Fruit fly (Drosophila melanogaster) whole organism, embryonic: Measurements from ENCODE around the gene CG33772.

Source experiments
- CG13123 ChIP-seq: fragments of 200-800 bp; sonication (Bioruptor generic); optimal IDR thresholded peaks from 2 replicates; lab custom pipeline; 2016; ENCODE audit warnings: missing biosample characterization, missing genetic modification characterization
- Eip74EF ChIP-seq, 2 experiments: fragments of 200-800 bp in 1 of 2; fragments of >200 bp in 1 of 2; sonication (Bioruptor generic) in 1 of 2; optimal IDR thresholded peaks; 2 replicates each; lab custom pipeline; 2017 to 2019; ENCODE audit warnings: missing biosample characterization in 2 of 2, missing genetic modification characterization in 2 of 2, mild to moderate bottlenecking in 1 of 2, moderate library complexity in 1 of 2
- HmgD ChIP-seq: fragments of 200-800 bp; sonication (Bioruptor generic); optimal IDR thresholded peaks from 3 replicates; lab custom pipeline; 2016; ENCODE audit warnings: missing biosample characterization, missing genetic modification characterization
- YL-1 ChIP-seq: fragments of 200-800 bp; sonication (Bioruptor generic); optimal IDR thresholded peaks from 3 replicates; lab custom pipeline; 2017; ENCODE audit warnings: missing biosample characterization, mild to moderate bottlenecking, missing genetic modification characterization
- cato ChIP-seq: fragments of 200-800 bp; sonication (Bioruptor generic); optimal IDR thresholded peaks from 2 replicates; lab custom pipeline; 2016; ENCODE audit warnings: missing biosample characterization, missing genetic modification characterization, borderline replicate concordance
- ro ChIP-seq: fragments of 200-800 bp; sonication (Bioruptor generic); IDR thresholded peaks from 2 replicates; pipeline ENCODE4 v1.3.6; 2022; ENCODE audit warnings: missing biosample characterization, missing genetic modification characterization
- zen2 ChIP-seq: fragments of 200-800 bp; sonication (Bioruptor generic); IDR thresholded peaks from 3 replicates; pipeline ENCODE4 v1.3.6; 2022; ENCODE audit warnings: missing biosample characterization, missing genetic modification characterization; ENCODE audit not compliant: partially characterized antibody

dm6 chr3L:22652425-22652824, at the start of gene CG33772:
- no peak for TF ChIP-seq zen2 (GFP tag; lab: Robert Waterston, UW)
- no peak for TF ChIP-seq YL-1 (GFP tag; lab: Kevin White, UChicago)
- no peak for TF ChIP-seq CG13123 (GFP tag; lab: Kevin White, UChicago)
- no peak for TF ChIP-seq HmgD (GFP tag; lab: Kevin White, UChicago)
- TF ChIP-seq cato (GFP tag; lab: Kevin White, UChicago) = no peak
- TF ChIP-seq ro (GFP tag; lab: Robert Waterston, UW) = no peak
- TF ChIP-seq Eip74EF (GFP tag; optimal IDR thresholded peaks at IDR 0.05; lab: Kevin White, UChicago) = no peak
